Fruit fly (Drosophila melanogaster) whole organism, embryonic: ENCODE results near the gene His3.3A.
A peak's percentile ranks its signal among the peaks of the same experiment; 100 is the strongest.

Source experiments
- Abd-B ChIP-seq: fragments of 200-800 bp; sonication (Bioruptor generic); optimal IDR thresholded peaks from 2 replicates; lab custom pipeline; 2018; ENCODE audit warnings: missing biosample characterization, mild to moderate bottlenecking, missing genetic modification characterization, moderate library complexity
- Ada2b ChIP-seq: fragments of 200-800 bp; sonication (Bioruptor generic); IDR thresholded peaks from 2 replicates; pipeline ENCODE4 v1.3.6; 2022; ENCODE audit warnings: missing biosample characterization, missing genetic modification characterization
- Adf1 ChIP-seq: fragments of 200-800 bp; sonication (Bioruptor generic); IDR thresholded peaks from 2 replicates; pipeline ENCODE4 v1.3.6; 2022; ENCODE audit warnings: missing biosample characterization, missing genetic modification characterization
- BtbVII ChIP-seq: fragments of 200-800 bp; sonication (Bioruptor generic); optimal IDR thresholded peaks from 3 replicates; lab custom pipeline; 2017; ENCODE audit warnings: missing biosample characterization, mild to moderate bottlenecking, missing genetic modification characterization
- CG1024 ChIP-seq: fragments of 200-800 bp; sonication (Bioruptor generic); IDR thresholded peaks from 2 replicates; pipeline ENCODE4 v1.3.6; 2022; ENCODE audit warnings: missing biosample characterization, missing genetic modification characterization
- CG10979 ChIP-seq: fragments of 200-800 bp; sonication (Bioruptor generic); optimal IDR thresholded peaks from 2 replicates; lab custom pipeline; 2018; ENCODE audit warnings: missing biosample characterization, mild to moderate bottlenecking, missing genetic modification characterization, moderate library complexity
- CG13287 ChIP-seq: fragments of 200-800 bp; sonication (Bioruptor generic); IDR thresholded peaks from 2 replicates; pipeline ENCODE4 v1.3.6; 2022; ENCODE audit warnings: missing biosample characterization, missing genetic modification characterization; ENCODE audit not compliant: partially characterized antibody
- CG15514 ChIP-seq: fragments of 200-800 bp; sonication (Bioruptor generic); optimal IDR thresholded peaks from 3 replicates; lab custom pipeline; 2017; ENCODE audit warnings: missing biosample characterization, missing genetic modification characterization, mild to moderate bottlenecking, moderate library complexity, missing genetic modification reagents
- CG15696 ChIP-seq: fragments of 200-800 bp; sonication (Bioruptor generic); optimal IDR thresholded peaks from 2 replicates; lab custom pipeline; 2019; ENCODE audit warnings: missing biosample characterization, mild to moderate bottlenecking, missing genetic modification characterization, moderate library complexity
- CG16813 ChIP-seq: fragments of 200-800 bp; sonication (Bioruptor generic); IDR thresholded peaks from 3 replicates; pipeline ENCODE4 v1.3.6; 2022; ENCODE audit warnings: missing biosample characterization, missing genetic modification characterization; ENCODE audit not compliant: partially characterized antibody
- CG17568 ChIP-seq: fragments of 200-800 bp; sonication (Bioruptor generic); optimal IDR thresholded peaks from 2 replicates; lab custom pipeline; 2018; ENCODE audit warnings: missing biosample characterization, mild to moderate bottlenecking, missing genetic modification characterization, moderate library complexity
- CG17912 ChIP-seq: fragments of 200-800 bp; sonication (Bioruptor generic); optimal IDR thresholded peaks from 2 replicates; lab custom pipeline; 2018; ENCODE audit warnings: missing biosample characterization, mild to moderate bottlenecking, missing genetic modification characterization
- CG1832 ChIP-seq: fragments of 200-800 bp; sonication (Bioruptor generic); optimal IDR thresholded peaks from 2 replicates; lab custom pipeline; 2017; ENCODE audit warnings: missing biosample characterization, mild to moderate bottlenecking, missing genetic modification characterization, inconsistent platforms
- CG2875 ChIP-seq: fragments of 200-800 bp; sonication (Bioruptor generic); optimal IDR thresholded peaks from 2 replicates; lab custom pipeline; 2017; ENCODE audit warnings: missing biosample characterization, mild to moderate bottlenecking, missing genetic modification characterization, missing genetic modification reagents
- CG2889 ChIP-seq: fragments of 200-800 bp; sonication (Bioruptor generic); IDR thresholded peaks from 3 replicates; pipeline ENCODE4 v1.3.6; 2022; ENCODE audit warnings: missing biosample characterization, missing genetic modification characterization
- CG30403 ChIP-seq: fragments of 200-800 bp; sonication (Bioruptor generic); optimal IDR thresholded peaks from 3 replicates; lab custom pipeline; 2016; ENCODE audit warnings: missing biosample characterization, missing genetic modification characterization
- CG31224 ChIP-seq: fragments of 200-800 bp; sonication (Bioruptor generic); IDR thresholded peaks from 2 replicates; pipeline ENCODE4 v1.3.6; 2022; ENCODE audit warnings: missing biosample characterization, missing genetic modification characterization
- CG32767 ChIP-seq: fragments of 200-800 bp; sonication (Bioruptor generic); IDR thresholded peaks from 2 replicates; pipeline ENCODE4 v1.3.6; 2022; ENCODE audit warnings: missing biosample characterization, missing genetic modification characterization
- CG32772 ChIP-seq: fragments of 200-800 bp; sonication (Bioruptor generic); IDR thresholded peaks from 2 replicates; pipeline ENCODE4 v1.3.6; 2022; ENCODE audit warnings: missing biosample characterization, missing genetic modification characterization
- CG4404 ChIP-seq: fragments of 200-800 bp; sonication (Bioruptor generic); IDR thresholded peaks from 2 replicates; pipeline ENCODE4 v1.3.6; 2022; ENCODE audit warnings: missing biosample characterization, missing genetic modification characterization
- CG5180 ChIP-seq: fragments of 200-800 bp; sonication (Bioruptor generic); optimal IDR thresholded peaks from 3 replicates; lab custom pipeline; 2017; ENCODE audit warnings: missing biosample characterization, missing genetic modification characterization, mild to moderate bottlenecking, moderate library complexity, missing genetic modification reagents
- CG6654 ChIP-seq: fragments of 200-800 bp; sonication (Bioruptor generic); optimal IDR thresholded peaks from 2 replicates; lab custom pipeline; 2017; ENCODE audit warnings: missing biosample characterization, mild to moderate bottlenecking, missing genetic modification characterization
- CTCF ChIP-seq: fragments of 200-800 bp; sonication (Bioruptor generic); optimal IDR thresholded peaks from 2 replicates; lab custom pipeline; 2017; ENCODE audit warnings: missing biosample characterization, mild to moderate bottlenecking, missing genetic modification characterization, moderate library complexity
- CkIIα-i1 ChIP-seq: fragments of 200-800 bp; sonication (Bioruptor generic); IDR thresholded peaks from 2 replicates; pipeline ENCODE4 v1.3.6; 2022; ENCODE audit warnings: missing biosample characterization, missing genetic modification characterization
- CoRest ChIP-seq: fragments of 200-800 bp; sonication (Bioruptor generic); optimal IDR thresholded peaks from 3 replicates; lab custom pipeline; 2018; ENCODE audit warnings: missing biosample characterization, mild to moderate bottlenecking, missing genetic modification characterization, moderate library complexity
- Dfd ChIP-seq, 2 experiments: fragments of >200 bp; optimal IDR thresholded peaks; 2 replicates each; lab custom pipeline; 2017; ENCODE audit warnings: missing biosample characterization in 2 of 2, missing genetic modification characterization in 2 of 2
- Dll ChIP-seq: fragments of 200-800 bp; sonication (Bioruptor generic); IDR thresholded peaks from 4 replicates; pipeline ENCODE4 v1.3.6; 2022; ENCODE audit warnings: missing biosample characterization, missing genetic modification characterization; ENCODE audit not compliant: partially characterized antibody
- HLH3B ChIP-seq: fragments of 200-800 bp; sonication (Bioruptor generic); IDR thresholded peaks from 2 replicates; pipeline ENCODE4 v1.3.6; 2022; ENCODE audit warnings: missing biosample characterization, missing genetic modification characterization
- HLH4C ChIP-seq: fragments of 200-800 bp; sonication (Bioruptor generic); IDR thresholded peaks from 3 replicates; pipeline ENCODE4 v1.3.6; 2022; ENCODE audit warnings: missing biosample characterization, missing genetic modification characterization; ENCODE audit not compliant: partially characterized antibody
- Hand ChIP-seq: fragments of 200-800 bp; sonication (Bioruptor generic); optimal IDR thresholded peaks from 2 replicates; lab custom pipeline; 2017; ENCODE audit warnings: mild to moderate bottlenecking, missing biosample characterization, missing genetic modification reagents, missing genetic modification characterization
- NfI ChIP-seq: fragments of 200-800 bp; sonication (Bioruptor generic); optimal IDR thresholded peaks from 3 replicates; lab custom pipeline; 2018; ENCODE audit warnings: missing biosample characterization, mild to moderate bottlenecking, missing genetic modification characterization, moderate library complexity
- Ssrp ChIP-seq: fragments of 200-800 bp; sonication (Bioruptor generic); optimal IDR thresholded peaks from 2 replicates; lab custom pipeline; 2018; ENCODE audit warnings: missing biosample characterization, mild to moderate bottlenecking, missing genetic modification characterization, moderate library complexity
- Xrp1 ChIP-seq: fragments of 200-800 bp; sonication (Bioruptor generic); IDR thresholded peaks from 2 replicates; pipeline ENCODE4 v1.3.6; 2022; ENCODE audit warnings: missing biosample characterization, missing genetic modification characterization
- aop ChIP-seq: fragments of 200-800 bp; sonication (Bioruptor generic); IDR thresholded peaks from 2 replicates; pipeline ENCODE4 v1.3.6; 2022; ENCODE audit warnings: missing biosample characterization, missing genetic modification characterization
- az2 ChIP-seq: fragments of 200-800 bp; sonication (Bioruptor generic); optimal IDR thresholded peaks from 3 replicates; lab custom pipeline; 2016; ENCODE audit warnings: missing biosample characterization, missing genetic modification characterization
- crc ChIP-seq: fragments of 200-800 bp; sonication (Bioruptor generic); optimal IDR thresholded peaks from 2 replicates; lab custom pipeline; 2016; ENCODE audit warnings: missing biosample characterization, missing genetic modification characterization
- croc ChIP-seq: fragments of 200-800 bp; sonication (Bioruptor generic); conservative IDR thresholded peaks from 3 replicates; pipeline ENCODE4 v1.3.6; 2022; ENCODE audit warnings: missing biosample characterization, missing genetic modification characterization
- eyg ChIP-seq: fragments of 200-800 bp; sonication (Bioruptor generic); optimal IDR thresholded peaks from 3 replicates; lab custom pipeline; 2016; ENCODE audit warnings: missing biosample characterization, missing genetic modification characterization
- gce ChIP-seq: fragments of 200-800 bp; sonication (Bioruptor generic); IDR thresholded peaks from 3 replicates; pipeline ENCODE4 v1.3.6; 2022; ENCODE audit warnings: missing biosample characterization, missing genetic modification characterization
- kni ChIP-seq: fragments of 200-800 bp; sonication (Bioruptor generic); optimal IDR thresholded peaks from 3 replicates; lab custom pipeline; 2017; ENCODE audit warnings: mild to moderate bottlenecking, missing biosample characterization, missing genetic modification reagents, missing genetic modification characterization
- mam ChIP-seq: fragments of 200-800 bp; sonication (Bioruptor generic); optimal IDR thresholded peaks from 3 replicates; lab custom pipeline; 2016; ENCODE audit warnings: missing biosample characterization, missing genetic modification characterization
- nerfin-2 ChIP-seq: fragments of 200-800 bp; sonication (Bioruptor generic); IDR thresholded peaks from 2 replicates; pipeline ENCODE4 v1.3.6; 2022; ENCODE audit warnings: missing biosample characterization, missing genetic modification characterization; ENCODE audit not compliant: partially characterized antibody
- otp ChIP-seq: fragments of 200-800 bp; sonication (Bioruptor generic); IDR thresholded peaks from 3 replicates; pipeline ENCODE4, ENCODE4 v1.3.6; 2022; ENCODE audit warnings: missing biosample characterization, missing genetic modification characterization
- rib ChIP-seq: fragments of 200-800 bp; sonication (Bioruptor generic); IDR thresholded peaks from 2 replicates; pipeline ENCODE4 v1.3.6; 2022; ENCODE audit warnings: missing biosample characterization, missing genetic modification characterization
- slbo ChIP-seq: fragments of 200-800 bp; sonication (Bioruptor generic); IDR thresholded peaks from 2 replicates; pipeline ENCODE4 v1.3.6; 2022; ENCODE audit warnings: missing biosample characterization, missing genetic modification characterization
- ssp ChIP-seq: fragments of 200-800 bp; sonication (Bioruptor generic); IDR thresholded peaks from 2 replicates; pipeline ENCODE4 v1.3.6; 2022; ENCODE audit warnings: missing biosample characterization, missing genetic modification characterization
- sug ChIP-seq: fragments of 200-800 bp; optimal IDR thresholded peaks from 2 replicates; lab custom pipeline; 2019; ENCODE audit warnings: missing biosample characterization, mild to moderate bottlenecking, missing genetic modification characterization, moderate library complexity
- ttk ChIP-seq: fragments of 200-800 bp; sonication (Bioruptor generic); IDR thresholded peaks from 2 replicates; pipeline ENCODE4 v2.1.2; 2022; ENCODE audit warnings: missing biosample characterization, missing genetic modification characterization
- vnd ChIP-seq: fragments of 200-800 bp; sonication (Bioruptor generic); IDR thresholded peaks from 3 replicates; pipeline ENCODE4 v1.3.6; 2022; ENCODE audit warnings: missing biosample characterization, missing genetic modification characterization; ENCODE audit not compliant: partially characterized antibody
- z ChIP-seq: fragments of 200-800 bp; sonication (Bioruptor generic); IDR thresholded peaks from 3 replicates; pipeline ENCODE4 v1.3.6; 2022; ENCODE audit warnings: missing biosample characterization, missing genetic modification characterization
- zfh2 ChIP-seq: fragments of 200-800 bp; sonication (Bioruptor generic); optimal IDR thresholded peaks from 2 replicates; lab custom pipeline; 2016; ENCODE audit warnings: missing biosample characterization, missing genetic modification characterization

Gene His3.3A

DNA sequence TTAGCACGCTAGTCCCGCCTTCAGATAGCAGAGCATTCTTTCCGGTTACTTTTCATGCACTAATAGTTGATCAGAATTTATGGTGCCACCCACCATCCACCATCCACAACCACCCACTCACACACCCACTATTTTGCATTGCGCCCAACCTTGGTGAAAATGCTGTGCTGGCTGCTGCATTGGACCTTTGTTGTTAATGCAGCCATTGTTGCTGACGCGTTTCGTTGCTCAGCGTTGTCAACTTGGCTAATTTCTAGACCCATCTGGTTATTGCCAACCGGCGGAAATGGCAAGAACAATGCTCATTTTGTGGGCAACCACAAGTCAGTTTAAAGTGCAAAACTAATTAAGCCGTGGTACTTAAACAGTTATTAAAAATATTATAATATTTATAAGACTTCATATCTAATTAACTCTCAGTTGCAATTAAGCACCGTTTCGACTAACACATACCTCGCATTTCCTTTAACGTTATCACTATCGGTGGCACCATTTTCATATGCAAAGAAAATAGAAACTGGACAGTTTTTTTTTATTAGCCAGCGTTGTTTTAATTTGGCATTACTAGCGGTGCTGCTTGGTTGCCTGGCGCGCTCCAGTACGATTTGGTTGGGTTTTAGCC lies 33.9 kb downstream of the His3.3A start (continued):
- TF ChIP-seq otp (GFP tag; lab: Robert Waterston, UW) (no peak), rib (GFP tag; lab: Robert Waterston, UW) (no peak), slbo (GFP tag; lab: Robert Waterston, UW) (no peak), crc (GFP tag; lab: Kevin White, UChicago) (no peak), HLH3B (GFP tag; lab: Robert Waterston, UW) (no peak), aop (GFP tag; lab: Robert Waterston, UW) (no peak), HLH4C (GFP tag; lab: Robert Waterston, UW) (peak; percentile 87), gce (GFP tag; lab: Robert Waterston, UW) (no peak), CG2875 (GFP tag; lab: Kevin White, UChicago) (no peak), CG4404 (GFP tag; lab: Robert Waterston, UW) (no peak), CkIIα-i1 (GFP tag; lab: Robert Waterston, UW) (no peak), z (GFP tag; lab: Robert Waterston, UW) (no peak), vnd (peak; percentile 54), Ada2b (GFP tag; lab: Robert Waterston, UW) (no peak), mam (no peak), CG10979 (no peak), CG15514 (no peak), CG17568 (GFP tag; lab: Kevin White, UChicago) (no peak), NfI (GFP tag; lab: Kevin White, UChicago) (no peak), CG30403 (GFP tag; lab: Kevin White, UChicago) (no peak), CG15696 (tag; lab: Kevin White, UChicago) (no peak), BtbVII (GFP tag; lab: Kevin White, UChicago) (no peak), CoRest (tag; lab: Kevin White, UChicago) (no peak), Abd-B (GFP tag; lab: Kevin White, UChicago) (no peak), CG31224 (GFP tag; lab: Robert Waterston, UW) (no peak), CG1832 (GFP tag; lab: Kevin White, UChicago) (no peak), Adf1 (GFP tag; lab: Robert Waterston, UW) (no peak), CTCF (GFP tag; lab: Kevin White, UChicago) (no peak), CG16813 (peak; percentile 69), CG13287 (peak; percentile 21; the same call in 1 of the 2 replicates), Dll (GFP tag; lab: Robert Waterston, UW) (0 out of 4 replicates have a peak, but pooled peaks have one; percentile 41), CG2889 (GFP tag; lab: Robert Waterston, UW) (no peak), CG6654 (GFP tag; lab: Kevin White, UChicago) (no peak), CG17912 (GFP tag; lab: Kevin White, UChicago) (no peak), CG32772 (GFP tag; lab: Robert Waterston, UW) (no peak), croc (GFP tag; lab: Robert Waterston, UW) (no peak), Xrp1 (GFP tag; lab: Robert Waterston, UW) (no peak), nerfin-2 (peak; percentile 74), CG1024 (GFP tag; lab: Robert Waterston, UW) (no peak), kni (GFP tag; lab: Kevin White, UChicago) (no peak), sug (tag; lab: Kevin White, UChicago) (no peak), zfh2 (no peak), ssp (no peak), az2 (no peak), Ssrp (no peak), Dfd (GFP tag; optimal IDR thresholded peaks at IDR 0.05; lab: Kevin White, UChicago) (no peak), ttk (GFP tag; lab: Robert Waterston, UW) (no peak), CG32767 (no peak), CG5180 (GFP tag; lab: Kevin White, UChicago) (no peak), Hand (GFP tag; lab: Kevin White, UChicago) (no peak), eyg (GFP tag; lab: Kevin White, UChicago) (no peak)
